Worm (Caenorhabditis elegans): ENCODE data around the gene ccch-5.
"Not testable (repeated sequence)": the region's sequence is repeated elsewhere in the genome, so short reads cannot be mapped to it uniquely, and the experiment has no call there.

Gene ccch-5

ce11 chrIV:14929421-14929820 lies 10.0 kb downstream of the ccch-5 start, which contains the start of gene Y57G11C.28:
Gene Y57G11C.28, plus strand, starts transcription at chrIV:14929721.
- TF ChIP-seq nhr-76 (tag; optimal IDR thresholded peaks at IDR 0.05), result no peak
- TF ChIP-seq unc-39 (tag; optimal IDR thresholded peaks at IDR 0.05), result no peak
- TF ChIP-seq ztf-4 (tag; optimal IDR thresholded peaks at IDR 0.05), result no peak
- TF ChIP-seq ceh-82 (tag; optimal IDR thresholded peaks at IDR 0.05), result no peak
- TF ChIP-seq lin-15B (tag; optimal IDR thresholded peaks at IDR 0.05), result no peak
- TF ChIP-seq daf-12 (tag; optimal IDR thresholded peaks at IDR 0.05), result no peak
- no peak for TF ChIP-seq nhr-12 (tag; optimal IDR thresholded peaks at IDR 0.05)
- TF ChIP-seq nhr-237 (tag; optimal IDR thresholded peaks at IDR 0.05), result no peak
- no peak for TF ChIP-seq ceh-9 (tag; optimal IDR thresholded peaks at IDR 0.05)
- TF ChIP-seq mdl-1 (tag; optimal IDR thresholded peaks at IDR 0.05), result no peak
- no peak for TF ChIP-seq fos-1 (tag; optimal IDR thresholded peaks at IDR 0.05)
- no peak for TF ChIP-seq skn-1 (tag; optimal IDR thresholded peaks at IDR 0.05)
- no peak for TF ChIP-seq nhr-67 (tag; optimal IDR thresholded peaks at IDR 0.05)

- no peak for TF ChIP-seq nhr-25 (tag; optimal IDR thresholded peaks at IDR 0.05)
- TF ChIP-seq fkh-2 (tag; optimal IDR thresholded peaks at IDR 0.05), result no peak
- no peak for TF ChIP-seq skn-1 (tag; optimal IDR thresholded peaks at IDR 0.05)
- no peak for TF ChIP-seq egl-27 (tag; optimal IDR thresholded peaks at IDR 0.05)
- no peak for TF ChIP-seq fos-1 (tag; optimal IDR thresholded peaks at IDR 0.05)
- no peak for TF ChIP-seq daf-12 (tag; optimal IDR thresholded peaks at IDR 0.05)
- TF ChIP-seq ceh-16 (tag; optimal IDR thresholded peaks at IDR 0.05), result no peak
- no peak for TF ChIP-seq elt-1 (tag; optimal IDR thresholded peaks at IDR 0.05)
- no peak for TF ChIP-seq snpc-4 (tag; optimal IDR thresholded peaks at IDR 0.05)
- no peak for TF ChIP-seq nhr-11 (tag; optimal IDR thresholded peaks at IDR 0.05)
Measured at ce11 chrIV:14932640-14933039, 13.2 kb downstream of the ccch-5 start, which contains the start of gene Y57G11C.1131. Gene Y57G11C.1131, plus strand, starts transcription at chrIV:14932972.

- no peak for TF ChIP-seq ztf-4 (tag; optimal IDR thresholded peaks at IDR 0.05)
- no peak for TF ChIP-seq elt-1 (tag; optimal IDR thresholded peaks at IDR 0.05)
- no peak for TF ChIP-seq skn-1 (tag; optimal IDR thresholded peaks at IDR 0.05)
- TF ChIP-seq eor-1 (tag; optimal IDR thresholded peaks at IDR 0.05), result no peak
- TF ChIP-seq ceh-82 (tag; optimal IDR thresholded peaks at IDR 0.05), result no peak
- no peak for TF ChIP-seq egl-5 (tag; optimal IDR thresholded peaks at IDR 0.05)
- TF ChIP-seq ama-1 (optimal IDR thresholded peaks at IDR 0.05), result no peak
- no peak for TF ChIP-seq elt-2 (tag; optimal IDR thresholded peaks at IDR 0.05)
- TF ChIP-seq nhr-23 (tag; optimal IDR thresholded peaks at IDR 0.05), result no peak
- no peak for TF ChIP-seq nhr-12 (tag; optimal IDR thresholded peaks at IDR 0.05)
- TF ChIP-seq ztf-11 (tag; optimal IDR thresholded peaks at IDR 0.05), result no peak
- TF ChIP-seq unc-62 (GFP tag; optimal IDR thresholded peaks at IDR 0.05), result no peak
- TF ChIP-seq ceh-9 (tag; optimal IDR thresholded peaks at IDR 0.05), result no peak
- TF ChIP-seq pha-4 (tag; optimal IDR thresholded peaks at IDR 0.05), result no peak
- TF ChIP-seq mml-1 (tag; optimal IDR thresholded peaks at IDR 0.05), result no peak
- TF ChIP-seq egl-27 (tag; optimal IDR thresholded peaks at IDR 0.05), result no peak
- no peak for TF ChIP-seq lsy-12 (tag; optimal IDR thresholded peaks at IDR 0.05)
- no peak for TF ChIP-seq nhr-28 (tag; optimal IDR thresholded peaks at IDR 0.05)
- no peak for TF ChIP-seq ceh-28 (tag; optimal IDR thresholded peaks at IDR 0.05)
- no peak for TF ChIP-seq ZK546.5 (tag; optimal IDR thresholded peaks at IDR 0.05)
Measured at ce11 chrIV:14937017-14937416, 17.6 kb downstream of the ccch-5 start, which contains the start of gene Y57G11C.1144. Gene Y57G11C.1144, plus strand, starts transcription at chrIV:14937317.

- not testable (repeated sequence) for TF ChIP-seq ceh-16 (tag; optimal IDR thresholded peaks at IDR 0.05); ztf-11 (tag; optimal IDR thresholded peaks at IDR 0.05); nhr-43 (tag; optimal IDR thresholded peaks at IDR 0.05; ENCODE audit: poor library complexity, severe bottlenecking)
Measured at ce11 chrIV:14938596-14938995, 19.2 kb downstream of the ccch-5 start, which contains the start of gene Y57G11C.30. Gene Y57G11C.30, plus strand, starts transcription at chrIV:14938896.

- TF ChIP-seq pha-4 (tag; optimal IDR thresholded peaks at IDR 0.05) (no peak), egl-27 (tag; optimal IDR thresholded peaks at IDR 0.05) (no peak), nhr-23 (tag; optimal IDR thresholded peaks at IDR 0.05) (no peak), ZK546.5 (tag; optimal IDR thresholded peaks at IDR 0.05) (no peak), ceh-9 (tag; optimal IDR thresholded peaks at IDR 0.05) (no peak), ceh-82 (tag; optimal IDR thresholded peaks at IDR 0.05) (no peak)
Measured at ce11 chrIV:14944234-14944633, 24.8 kb downstream of the ccch-5 start, which contains the start of gene Y57G11C.48. Gene Y57G11C.48, minus strand, starts transcription at chrIV:14944334.

Data from whole organism, L3 larva.